Worm (Caenorhabditis elegans) whole organism, L3 larva: Measurements from ENCODE around the gene algn-11.

ENCODE experiments used
- ZK546.5 ChIP-seq: sonication (generic microtip); optimal IDR thresholded peaks from 2 replicates; lab custom pipeline; 2017; ENCODE audit warnings: missing biosample characterization, missing genetic modification characterization
- aly-2 ChIP-seq: fragments of 150-350 bp; optimal IDR thresholded peaks from 2 replicates; lab custom pipeline; 2014; ENCODE audit warnings: missing biosample characterization, missing genetic modification characterization
- ama-1 ChIP-seq: fragments of 150-350 bp; optimal IDR thresholded peaks from 2 replicates; lab custom pipeline; 2018
- ceh-28 ChIP-seq: fragments of 150-350 bp; optimal IDR thresholded peaks from 2 replicates; lab custom pipeline; 2014; ENCODE audit warnings: missing biosample characterization, missing genetic modification reagents, missing genetic modification characterization
- ceh-82 ChIP-seq: fragments of 150-350 bp; optimal IDR thresholded peaks from 2 replicates; lab custom pipeline; 2014; ENCODE audit warnings: missing biosample characterization, missing genetic modification characterization
- ceh-9 ChIP-seq: sonication (generic microtip); optimal IDR thresholded peaks from 2 replicates; lab custom pipeline; 2018; ENCODE audit warnings: missing biosample characterization, missing genetic modification characterization
- daf-12 ChIP-seq: fragments of 150-350 bp; optimal IDR thresholded peaks from 2 replicates; lab custom pipeline; 2014; ENCODE audit warnings: missing biosample characterization, missing genetic modification reagents, missing genetic modification characterization
- egl-27 ChIP-seq: sonication (generic microtip); optimal IDR thresholded peaks from 4 replicates; lab custom pipeline; 2017; ENCODE audit warnings: missing biosample characterization, missing genetic modification reagents, missing genetic modification characterization
- egl-5 ChIP-seq: fragments of 150-350 bp; optimal IDR thresholded peaks from 2 replicates; lab custom pipeline; 2017; ENCODE audit warnings: missing biosample characterization, missing genetic modification reagents, missing genetic modification characterization, inconsistent platforms
- elt-1 ChIP-seq: fragments of 150-350 bp; optimal IDR thresholded peaks from 2 replicates; lab custom pipeline; 2014; ENCODE audit warnings: missing biosample characterization, missing genetic modification characterization
- elt-2 ChIP-seq: sonication (generic microtip); optimal IDR thresholded peaks from 2 replicates; lab custom pipeline; 2016; ENCODE audit warnings: missing genetic modification reagents, mild to moderate bottlenecking, missing genetic modification characterization, missing compliant biosample characterization
- elt-3 ChIP-seq, 3 experiments: fragments of 150-350 bp in 1 of 3; sonication (generic microtip) in 2 of 3; optimal IDR thresholded peaks; 2 replicates in 2 of 3; 4 replicates in 1 of 3; lab custom pipeline; 2014 to 2017; ENCODE audit warnings: missing biosample characterization in 3 of 3, missing genetic modification characterization in 3 of 3
- hmg-11 ChIP-seq: sonication (generic microtip); optimal IDR thresholded peaks from 2 replicates; lab custom pipeline; 2016; ENCODE audit warnings: missing genetic modification characterization, missing compliant biosample characterization
- jun-1 ChIP-seq: fragments of 150-350 bp; optimal IDR thresholded peaks from 2 replicates; lab custom pipeline; 2014; ENCODE audit warnings: missing biosample characterization, missing genetic modification reagents, missing genetic modification characterization
- lsy-12 ChIP-seq: sonication (generic microtip); optimal IDR thresholded peaks from 2 replicates; lab custom pipeline; 2016; ENCODE audit warnings: mild to moderate bottlenecking, missing genetic modification characterization, missing compliant biosample characterization
- mdl-1 ChIP-seq: fragments of 150-350 bp; optimal IDR thresholded peaks from 2 replicates; lab custom pipeline; 2014; ENCODE audit warnings: missing biosample characterization, missing genetic modification characterization
- nfya-1 ChIP-seq: sonication (generic microtip); optimal IDR thresholded peaks from 2 replicates; lab custom pipeline; 2017; ENCODE audit warnings: missing genetic modification characterization, mild to moderate bottlenecking, missing compliant biosample characterization, antibody characterized with exemption, moderate library complexity; ENCODE audit not compliant: insufficient read depth
- nhr-11 ChIP-seq: fragments of 150-350 bp; optimal IDR thresholded peaks from 2 replicates; lab custom pipeline; 2014; ENCODE audit warnings: missing biosample characterization, missing genetic modification characterization
- nhr-12 ChIP-seq: fragments of 150-350 bp; optimal IDR thresholded peaks from 2 replicates; lab custom pipeline; 2014; ENCODE audit warnings: missing biosample characterization, missing genetic modification characterization
- nhr-23 ChIP-seq: fragments of 150-350 bp; optimal IDR thresholded peaks from 2 replicates; lab custom pipeline; 2014; ENCODE audit warnings: missing biosample characterization, missing genetic modification reagents, missing genetic modification characterization
- nhr-237 ChIP-seq: fragments of 150-350 bp; optimal IDR thresholded peaks from 2 replicates; lab custom pipeline; 2014; ENCODE audit warnings: missing biosample characterization, missing genetic modification characterization
- nhr-25 ChIP-seq: sonication (generic microtip); optimal IDR thresholded peaks from 2 replicates; lab custom pipeline; 2017; ENCODE audit warnings: missing biosample characterization, missing genetic modification characterization
- nhr-28 ChIP-seq: fragments of 150-350 bp; optimal IDR thresholded peaks from 2 replicates; lab custom pipeline; 2014; ENCODE audit warnings: missing biosample characterization, missing genetic modification characterization
- nhr-67 ChIP-seq: fragments of 150-350 bp; optimal IDR thresholded peaks from 2 replicates; lab custom pipeline; 2014; ENCODE audit warnings: missing biosample characterization, missing genetic modification characterization
- nhr-76 ChIP-seq: fragments of 150-350 bp; sonication (generic microtip); optimal IDR thresholded peaks from 5 replicates; lab custom pipeline; 2014; ENCODE audit warnings: missing biosample characterization, missing genetic modification characterization
- nhr-77 ChIP-seq: fragments of 150-350 bp; optimal IDR thresholded peaks from 2 replicates; lab custom pipeline; 2014; ENCODE audit warnings: missing biosample characterization, missing genetic modification characterization
- pha-4 ChIP-seq: fragments of 150-350 bp; optimal IDR thresholded peaks from 2 replicates; lab custom pipeline; 2014; ENCODE audit warnings: missing biosample characterization, missing genetic modification reagents, missing genetic modification characterization
- pqm-1 ChIP-seq: fragments of 150-350 bp; optimal IDR thresholded peaks from 2 replicates; lab custom pipeline; 2017; ENCODE audit warnings: missing biosample characterization, missing genetic modification characterization, inconsistent platforms
- sea-2 ChIP-seq: fragments of 150-350 bp; sonication (generic microtip); optimal IDR thresholded peaks from 4 replicates; lab custom pipeline; 2014; ENCODE audit warnings: missing biosample characterization, missing genetic modification reagents, missing genetic modification characterization
- skn-1 ChIP-seq: fragments of 150-350 bp; optimal IDR thresholded peaks from 2 replicates; lab custom pipeline; 2014; ENCODE audit warnings: missing biosample characterization, missing genetic modification characterization
- snpc-4 ChIP-seq: fragments of 150-350 bp; optimal IDR thresholded peaks from 2 replicates; lab custom pipeline; 2014; ENCODE audit warnings: missing biosample characterization, missing genetic modification characterization
- unc-39 ChIP-seq: sonication (generic microtip); optimal IDR thresholded peaks from 4 replicates; lab custom pipeline; 2017; ENCODE audit warnings: missing biosample characterization, missing genetic modification characterization
- unc-62 ChIP-seq: fragments of 150-350 bp; sonication (generic microtip); optimal IDR thresholded peaks from 4 replicates; lab custom pipeline; 2014; ENCODE audit warnings: missing biosample characterization, missing genetic modification reagents, missing genetic modification characterization
- zag-1 ChIP-seq: fragments of 150-350 bp; optimal IDR thresholded peaks from 2 replicates; lab custom pipeline; 2014; ENCODE audit warnings: missing biosample characterization, missing genetic modification characterization
- ztf-11 ChIP-seq: fragments of 150-350 bp; optimal IDR thresholded peaks from 2 replicates; lab custom pipeline; 2014; ENCODE audit warnings: missing biosample characterization, missing genetic modification characterization
- ztf-4 ChIP-seq: fragments of 150-350 bp; optimal IDR thresholded peaks from 2 replicates; lab custom pipeline; 2014; ENCODE audit warnings: missing biosample characterization, missing genetic modification characterization

Gene algn-11

ce11 chrIII:7335220-7335619 lies 44.9 kb upstream of the algn-11 start, which contains the start of gene F56C9.10 (continued):
- TF ChIP-seq skn-1 (tag; lab: Kevin White, UChicago) (peak; percentile 22), unc-62 (GFP tag; lab: Kevin White, UChicago) (peak; percentile 88), ama-1 (lab: Kevin White, UChicago) (peak; percentile 80), nhr-67 (tag; lab: Kevin White, UChicago) (no peak), nhr-11 (tag; lab: Kevin White, UChicago) (peak; percentile 92), mdl-1 (tag; lab: Kevin White, UChicago) (peak; percentile 96), egl-27 (tag; lab: Kevin White, UChicago) (peak; percentile 44), ceh-28 (tag; lab: Kevin White, UChicago) (peak; percentile 44), snpc-4 (peak; percentile 78), jun-1 (tag; lab: Kevin White, UChicago) (peak; percentile 84), nhr-23 (peak; percentile 81), nhr-28 (tag; lab: Kevin White, UChicago) (no peak), nhr-77 (tag; lab: Kevin White, UChicago) (no peak), nhr-25 (tag; lab: Kevin White, UChicago) (peak; percentile 72), elt-2 (tag; lab: Kevin White, UChicago) (peak; percentile 59), pha-4 (tag; lab: Kevin White, UChicago) (peak; percentile 55), ceh-82 (tag; lab: Kevin White, UChicago) (no peak), egl-5 (tag; lab: Kevin White, UChicago) (no peak), aly-2 (tag; lab: Kevin White, UChicago) (no peak), lsy-12 (peak; percentile 77), nhr-12 (tag; lab: Kevin White, UChicago) (no peak), ceh-9 (no peak), ztf-4 (peak; percentile 68)
- TF ChIP-seq, all 47 proteins: peak for 23

- no peak for TF ChIP-seq nhr-237 (tag; lab: Kevin White, UChicago)
- TF ChIP-seq nhr-25 (tag; lab: Kevin White, UChicago): no peak
- no peak for TF ChIP-seq hmg-11
- no peak for TF ChIP-seq egl-27 (tag; lab: Kevin White, UChicago)
- no peak for TF ChIP-seq zag-1 (tag; lab: Kevin White, UChicago)
- no peak for TF ChIP-seq daf-12 (tag; lab: Kevin White, UChicago)
- no peak for TF ChIP-seq nhr-12 (tag; lab: Kevin White, UChicago)
- no peak for TF ChIP-seq ceh-9
- no peak for TF ChIP-seq elt-3 (tag; optimal IDR thresholded peaks at IDR 0.05; lab: Kevin White, UChicago)
- no peak for TF ChIP-seq lsy-12
- TF ChIP-seq unc-62 (GFP tag; lab: Kevin White, UChicago): no peak
- no peak for TF ChIP-seq ztf-11
- TF ChIP-seq nfya-1 (tag; lab: Kevin White, UChicago): no peak
These were observed 41.3 kb upstream of the algn-11 start for ce11 chrIII:7331671-7332070.

ce11 chrIII:7329155-7329732 lies 38.9 kb upstream of the algn-11 start, which contains the start of gene lab-2:
lab-2 (minus strand) TSS chrIII:7329607.
- TF ChIP-seq skn-1 (tag; lab: Kevin White, UChicago) (no peak), ztf-4 (peak; percentile 4), nhr-76 (tag; lab: Kevin White, UChicago) (no peak), nhr-23 (no peak), aly-2 (tag; lab: Kevin White, UChicago) (peak; percentile 15), lsy-12 (peak; percentile 66), jun-1 (tag; lab: Kevin White, UChicago) (peak; percentile 13), nfya-1 (tag; lab: Kevin White, UChicago) (no peak), ama-1 (lab: Kevin White, UChicago) (peak; percentile 79), pqm-1 (no peak), elt-2 (tag; lab: Kevin White, UChicago) (peak; percentile 20), ceh-28 (tag; lab: Kevin White, UChicago) (no peak), sea-2 (GFP tag; lab: Kevin White, UChicago) (no peak), nhr-25 (tag; lab: Kevin White, UChicago) (peak; percentile 33)

ce11 chrIII:7323331-7323730 lies 33.0 kb upstream of the algn-11 start:
- TF ChIP-seq elt-1 (tag; lab: Kevin White, UChicago) (no peak), unc-39 (tag; lab: Kevin White, UChicago) (no peak), elt-2 (tag; lab: Kevin White, UChicago) (peak; percentile 69), nhr-12 (tag; lab: Kevin White, UChicago) (no peak), ZK546.5 (tag; lab: Kevin White, UChicago) (no peak), aly-2 (tag; lab: Kevin White, UChicago) (no peak), nhr-67 (tag; lab: Kevin White, UChicago) (no peak), snpc-4 (no peak), pqm-1 (peak; percentile 1)
